Fruit fly (Drosophila melanogaster) whole organism, adult: Measurements from ENCODE around the gene CG10710.

ENCODE experiments used
- CG11617 ChIP-seq: fragments of 200-800 bp; sonication (Bioruptor generic); optimal IDR thresholded peaks from 2 replicates; lab custom pipeline; 2017; ENCODE audit warnings: mild to moderate bottlenecking, missing biosample characterization, missing genetic modification reagents, missing genetic modification characterization
- CG12768 ChIP-seq: fragments of 200-800 bp; sonication (Bioruptor generic); optimal IDR thresholded peaks from 2 replicates; lab custom pipeline; 2017; ENCODE audit warnings: missing biosample characterization, missing genetic modification characterization, mild to moderate bottlenecking, moderate library complexity, missing genetic modification reagents
- CG14711 ChIP-seq: fragments of 200-800 bp; sonication (Bioruptor generic); optimal IDR thresholded peaks from 2 replicates; lab custom pipeline; 2018; ENCODE audit warnings: missing biosample characterization, mild to moderate bottlenecking, missing genetic modification characterization, moderate library complexity
- CG1620 ChIP-seq: fragments of 200-800 bp; sonication (Bioruptor generic); optimal IDR thresholded peaks from 2 replicates; lab custom pipeline; 2016; ENCODE audit warnings: missing biosample characterization, missing genetic modification characterization
- CG33017 ChIP-seq: fragments of 200-800 bp; sonication (Bioruptor generic); optimal IDR thresholded peaks from 2 replicates; lab custom pipeline; 2018; ENCODE audit warnings: missing biosample characterization, mild to moderate bottlenecking, missing genetic modification characterization, moderate library complexity
- CG5204 ChIP-seq: fragments of 200-800 bp; sonication (Bioruptor generic); optimal IDR thresholded peaks from 2 replicates; lab custom pipeline; 2016; ENCODE audit warnings: missing biosample characterization, missing genetic modification characterization
- CG7045 ChIP-seq: fragments of 200-800 bp; sonication (Bioruptor generic); optimal IDR thresholded peaks from 2 replicates; lab custom pipeline; 2017; ENCODE audit warnings: missing biosample characterization, mild to moderate bottlenecking, missing genetic modification characterization
- CG7101 ChIP-seq: fragments of 200-800 bp; sonication (Bioruptor generic); optimal IDR thresholded peaks from 2 replicates; lab custom pipeline; 2018; ENCODE audit warnings: missing biosample characterization, mild to moderate bottlenecking, missing genetic modification characterization, moderate library complexity
- Clk ChIP-seq: fragments of 200-800 bp; sonication (Bioruptor generic); optimal IDR thresholded peaks from 2 replicates; lab custom pipeline; 2017; ENCODE audit warnings: missing biosample characterization, missing genetic modification characterization
- Crg-1 ChIP-seq: fragments of 200-800 bp; sonication (Bioruptor generic); optimal IDR thresholded peaks from 2 replicates; lab custom pipeline; 2016; ENCODE audit warnings: missing biosample characterization, missing genetic modification characterization
- Mnt ChIP-seq: fragments of 200-800 bp; sonication (Bioruptor generic); optimal IDR thresholded peaks from 2 replicates; lab custom pipeline; 2016; ENCODE audit warnings: missing biosample characterization, mild to moderate bottlenecking, missing genetic modification characterization
- bab1 ChIP-seq: fragments of 200-800 bp; sonication (Bioruptor generic); optimal IDR thresholded peaks from 3 replicates; lab custom pipeline; 2019; ENCODE audit warnings: missing biosample characterization, mild to moderate bottlenecking, missing genetic modification characterization, moderate library complexity
- cic ChIP-seq: fragments of 200-800 bp; sonication (Bioruptor generic); optimal IDR thresholded peaks from 2 replicates; lab custom pipeline; 2017; ENCODE audit warnings: missing biosample characterization, mild to moderate bottlenecking, missing genetic modification characterization, moderate library complexity
- cnc ChIP-seq, 2 experiments: fragments of >200 bp; optimal IDR thresholded peaks; 2 replicates each; lab custom pipeline; 2017
- kay ChIP-seq: fragments of 200-800 bp; sonication (Bioruptor generic); peaks from one replicate; lab custom pipeline; 2016; ENCODE audit warnings: missing biosample characterization, missing genetic modification characterization, borderline replicate concordance
- ovo ChIP-seq: fragments of 200-800 bp; sonication (Bioruptor generic); optimal IDR thresholded peaks from 2 replicates; lab custom pipeline; 2016; ENCODE audit warnings: missing biosample characterization, missing genetic modification characterization
- pad ChIP-seq: fragments of 200-800 bp; sonication (Bioruptor generic); optimal IDR thresholded peaks from 3 replicates; lab custom pipeline; 2017; ENCODE audit warnings: missing biosample characterization, missing genetic modification characterization, mild to moderate bottlenecking, moderate library complexity, missing genetic modification reagents
- tj ChIP-seq: fragments of 200-800 bp; sonication (Bioruptor generic); optimal IDR thresholded peaks from 3 replicates; lab custom pipeline; 2017; ENCODE audit warnings: missing biosample characterization, mild to moderate bottlenecking, missing genetic modification characterization, moderate library complexity
- toe ChIP-seq: fragments of 200-800 bp; sonication (Bioruptor generic); optimal IDR thresholded peaks from 2 replicates; lab custom pipeline; 2016; ENCODE audit warnings: missing biosample characterization, missing genetic modification characterization

The CG10710 gene

dm6 chr3L:13499531-13499930 lies 19.9 kb downstream of the CG10710 start:
- no peak for TF ChIP-seq CG5204 (GFP tag; lab: Kevin White, UChicago)
- TF ChIP-seq kay (GFP tag; lab: Kevin White, UChicago) = no peak
- TF ChIP-seq CG7045 (GFP tag; lab: Kevin White, UChicago) = no peak
- no peak for TF ChIP-seq cic (GFP tag; lab: Kevin White, UChicago)
- no peak for TF ChIP-seq CG14711 (tag; lab: Kevin White, UChicago)
- no peak for TF ChIP-seq Mnt (GFP tag; lab: Kevin White, UChicago)
- no peak for TF ChIP-seq Crg-1 (GFP tag; lab: Kevin White, UChicago)
- TF ChIP-seq CG11617 (GFP tag; lab: Kevin White, UChicago) = no peak
- no peak for TF ChIP-seq cnc (optimal IDR thresholded peaks at IDR 0.05; lab: Kevin White, UChicago)
- no peak for TF ChIP-seq tj (GFP tag; lab: Kevin White, UChicago)
- TF ChIP-seq ovo (GFP tag; lab: Kevin White, UChicago) = no peak
- TF ChIP-seq CG7101 (tag; lab: Kevin White, UChicago) = no peak
- TF ChIP-seq toe (GFP tag; lab: Kevin White, UChicago) = no peak
- no peak for TF ChIP-seq bab1
- no peak for TF ChIP-seq CG33017 (tag; lab: Kevin White, UChicago)
- TF ChIP-seq pad = no peak
- no peak for TF ChIP-seq CG12768 (GFP tag; lab: Kevin White, UChicago)
- no peak for TF ChIP-seq CG1620 (GFP tag; lab: Kevin White, UChicago)

DNA sequence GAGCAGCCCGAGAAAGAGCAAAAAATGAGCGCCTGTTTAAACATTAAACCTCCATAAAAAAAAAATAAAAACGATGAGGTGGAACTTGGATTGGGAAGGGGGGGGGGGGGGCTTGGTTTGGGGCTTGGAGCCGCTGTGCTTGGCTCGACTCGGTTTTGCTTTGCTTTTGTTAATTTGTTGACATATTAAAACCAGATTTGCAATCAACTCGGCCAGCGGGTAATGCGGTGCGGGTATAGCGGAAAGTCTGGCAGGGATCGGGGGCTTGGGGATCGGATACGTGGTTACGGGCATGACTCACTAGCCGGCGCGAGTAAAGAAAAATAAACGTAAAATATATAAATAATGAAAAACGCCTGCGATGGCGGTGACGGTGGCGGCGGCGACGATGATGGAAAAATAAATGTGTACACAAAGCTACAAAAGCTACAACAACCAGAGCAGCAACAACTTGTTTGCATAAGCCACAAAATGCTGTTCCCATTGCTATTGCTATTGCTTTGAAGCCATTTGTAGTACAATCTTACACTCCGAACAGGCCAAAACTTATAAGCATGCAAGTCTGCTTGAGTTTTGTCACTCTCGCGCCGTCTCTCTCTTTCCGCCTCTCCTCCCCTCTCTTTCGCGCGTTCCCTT lies 21.6 kb downstream of the CG10710 start:
- TF ChIP-seq cnc (optimal IDR thresholded peaks at IDR 0.05; lab: Kevin White, UChicago) = no peak
- peak; percentile 38 for TF ChIP-seq cic (GFP tag; lab: Kevin White, UChicago)
- TF ChIP-seq tj (GFP tag; lab: Kevin White, UChicago) = peak; percentile 87
- TF ChIP-seq CG14711 (tag; lab: Kevin White, UChicago) = no peak
- TF ChIP-seq Crg-1 (GFP tag; lab: Kevin White, UChicago) = no peak
- peak; percentile 27 for TF ChIP-seq CG12768 (GFP tag; lab: Kevin White, UChicago)
- no peak for TF ChIP-seq CG7045 (GFP tag; lab: Kevin White, UChicago)
- no peak for TF ChIP-seq Clk (GFP tag; lab: Kevin White, UChicago)
- TF ChIP-seq ovo (GFP tag; lab: Kevin White, UChicago) = peak; percentile 37
- TF ChIP-seq bab1 = no peak
- no peak for TF ChIP-seq CG33017 (tag; lab: Kevin White, UChicago)

DNA sequence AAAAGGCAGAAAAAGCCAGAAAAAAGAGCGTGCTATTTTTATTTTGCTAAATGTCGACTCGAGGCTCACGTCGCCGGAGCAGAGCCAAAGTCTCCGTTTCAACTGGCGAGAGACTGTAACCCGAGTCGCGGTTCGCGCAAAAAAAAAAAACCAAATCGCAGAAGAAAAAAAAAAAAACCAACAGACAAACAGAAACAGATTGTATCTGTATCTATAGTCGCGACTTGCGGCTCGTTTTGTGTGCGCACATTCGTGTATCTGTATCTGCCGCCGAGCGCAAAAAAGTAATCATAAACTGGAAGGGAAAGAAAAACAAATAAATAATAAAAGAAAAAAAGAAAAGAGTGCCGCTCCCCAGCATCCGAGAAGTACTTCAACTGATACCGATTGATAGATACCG lies 24.3 kb downstream of the CG10710 start:
- TF ChIP-seq Crg-1 (GFP tag; lab: Kevin White, UChicago) (no peak), tj (GFP tag; lab: Kevin White, UChicago) (peak; percentile 17)

- peak; percentile 37 for TF ChIP-seq bab1
- peak; percentile 53 for TF ChIP-seq tj (GFP tag; lab: Kevin White, UChicago)
- TF ChIP-seq CG12768 (GFP tag; lab: Kevin White, UChicago) = no peak
- TF ChIP-seq CG7101 (tag; lab: Kevin White, UChicago) = no peak
Measured at dm6 chr3L:13494363-13495015, 24.9 kb downstream of the CG10710 start.

DNA sequence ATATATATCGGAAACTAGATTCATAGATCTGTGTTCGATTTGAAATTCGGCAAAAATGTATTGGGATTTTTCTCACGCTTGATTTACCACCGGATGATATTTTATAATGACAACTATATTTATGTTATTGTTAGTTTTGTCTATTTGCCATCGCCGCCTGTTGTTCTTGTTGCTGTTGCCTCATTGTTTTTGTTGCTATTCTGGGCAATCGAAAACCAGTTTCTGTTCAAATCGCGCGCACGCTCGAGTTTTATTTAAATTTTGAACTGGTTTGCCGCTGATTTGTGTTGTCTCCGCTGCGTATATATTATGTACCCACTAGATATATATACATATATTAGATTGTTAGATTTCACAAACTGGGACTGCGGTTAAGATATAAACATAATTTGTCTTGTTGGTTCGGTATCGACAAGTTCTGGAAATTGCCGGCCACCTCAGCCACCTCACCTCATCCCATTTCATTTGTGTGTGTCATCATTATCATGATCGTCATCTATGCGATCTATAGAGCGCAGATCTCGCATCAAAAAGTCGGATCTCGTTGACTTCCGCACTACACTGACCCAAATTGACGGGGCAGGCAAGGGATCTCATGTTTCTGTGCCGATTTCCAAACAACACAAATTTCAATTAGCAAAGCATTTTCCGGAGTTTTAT lies 28.6 kb downstream of the CG10710 start:
- TF ChIP-seq CG33017 (tag; lab: Kevin White, UChicago) = no peak
- TF ChIP-seq bab1 = no peak
- TF ChIP-seq CG7101 (tag; lab: Kevin White, UChicago) = no peak
- TF ChIP-seq tj (GFP tag; lab: Kevin White, UChicago) = peak; percentile 36
- TF ChIP-seq Mnt (GFP tag; lab: Kevin White, UChicago) = no peak
- no peak for TF ChIP-seq cnc (optimal IDR thresholded peaks at IDR 0.05; lab: Kevin White, UChicago)

DNA sequence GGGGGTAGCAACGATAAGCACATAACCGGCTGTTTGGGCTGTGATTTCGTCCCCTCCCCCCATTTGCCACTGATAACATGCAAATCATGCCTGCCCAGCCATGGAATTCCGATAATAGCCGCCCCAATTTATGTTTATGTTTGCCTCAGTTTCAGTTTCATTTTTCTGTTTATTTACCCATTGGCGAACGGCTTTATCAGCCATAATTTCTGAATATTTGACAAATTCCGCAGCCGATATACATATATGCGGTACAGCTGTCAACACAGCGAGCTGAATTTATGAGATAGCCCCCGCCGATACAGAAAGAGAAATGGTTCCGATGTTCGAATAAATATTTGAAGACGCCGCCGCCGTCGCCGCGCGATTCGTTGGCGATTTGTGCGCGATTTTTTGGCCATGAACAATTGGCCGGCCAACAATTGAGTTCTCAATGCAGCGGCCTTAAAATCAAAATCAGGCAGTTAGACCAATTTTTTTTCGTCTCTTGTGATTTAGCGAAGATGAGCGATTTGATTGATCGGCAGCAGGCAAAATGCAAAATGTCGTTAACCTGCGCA lies 30.1 kb downstream of the CG10710 start:
- TF ChIP-seq ovo (GFP tag; lab: Kevin White, UChicago) (no peak), toe (GFP tag; lab: Kevin White, UChicago) (no peak), tj (GFP tag; lab: Kevin White, UChicago) (peak; percentile 47), cic (GFP tag; lab: Kevin White, UChicago) (no peak), CG14711 (tag; lab: Kevin White, UChicago) (no peak)
